Fruit fly (Drosophila melanogaster) whole organism, pupa: ENCODE data around the gene CG34177.

ENCODE experiments used
- CG10348 ChIP-seq: fragments of 200-800 bp; sonication (Bioruptor generic); IDR thresholded peaks from 2 replicates; pipeline ENCODE4 v1.3.6; 2022; ENCODE audit warnings: missing biosample characterization, missing genetic modification characterization
- CG13204 ChIP-seq: fragments of 200-800 bp; sonication (Bioruptor generic); optimal IDR thresholded peaks from 2 replicates; lab custom pipeline; 2018; ENCODE audit warnings: missing biosample characterization, mild to moderate bottlenecking, missing genetic modification characterization, moderate library complexity
- CG15710 ChIP-seq: fragments of 200-800 bp; sonication (Bioruptor generic); optimal IDR thresholded peaks from 2 replicates; lab custom pipeline; 2018; ENCODE audit warnings: missing biosample characterization, mild to moderate bottlenecking, missing genetic modification characterization, moderate library complexity
- CG32121 ChIP-seq: fragments of 200-800 bp; sonication (Bioruptor generic); IDR thresholded peaks from 2 replicates; pipeline ENCODE4 v1.3.6; 2022; ENCODE audit warnings: missing biosample characterization, missing genetic modification characterization
- CG34367 ChIP-seq: fragments of 200-800 bp; sonication (Bioruptor generic); optimal IDR thresholded peaks from 2 replicates; lab custom pipeline; 2018; ENCODE audit warnings: missing biosample characterization, mild to moderate bottlenecking, missing genetic modification characterization
- CG4496 ChIP-seq: fragments of 200-800 bp; sonication (Bioruptor generic); IDR thresholded peaks from 3 replicates; pipeline ENCODE4 v1.3.6; 2022; ENCODE audit warnings: missing biosample characterization, missing genetic modification characterization
- CG8159 ChIP-seq: fragments of 200-800 bp; sonication (Bioruptor generic); optimal IDR thresholded peaks from 3 replicates; lab custom pipeline; 2018; ENCODE audit warnings: missing biosample characterization, mild to moderate bottlenecking, missing genetic modification characterization, moderate library complexity
- CG9948 ChIP-seq: fragments of 200-800 bp; sonication (Bioruptor generic); optimal IDR thresholded peaks from 2 replicates; lab custom pipeline; 2018; ENCODE audit warnings: missing biosample characterization, mild to moderate bottlenecking, missing genetic modification characterization, moderate library complexity
- D1 ChIP-seq: fragments of 200-800 bp; sonication (Bioruptor generic); optimal IDR thresholded peaks from 2 replicates; lab custom pipeline; 2018; ENCODE audit warnings: missing biosample characterization, mild to moderate bottlenecking, missing genetic modification characterization, moderate library complexity
- Pif1A ChIP-seq: fragments of 200-800 bp; sonication (Bioruptor generic); optimal IDR thresholded peaks from 3 replicates; lab custom pipeline; 2016; ENCODE audit warnings: missing biosample characterization, missing genetic modification characterization
- Snoo ChIP-seq: fragments of 200-800 bp; sonication (Bioruptor generic); optimal IDR thresholded peaks from 3 replicates; lab custom pipeline; 2017; ENCODE audit warnings: missing biosample characterization, mild to moderate bottlenecking, missing genetic modification characterization, inconsistent platforms
- fd96Ca ChIP-seq: fragments of 200-800 bp; sonication (Bioruptor generic); IDR thresholded peaks from 3 replicates; pipeline ENCODE4 v1.3.6; 2022; ENCODE audit warnings: missing biosample characterization, missing genetic modification characterization
- gl ChIP-seq: fragments of 200-800 bp; sonication (Bioruptor generic); optimal IDR thresholded peaks from 2 replicates; lab custom pipeline; 2018; ENCODE audit warnings: missing biosample characterization, mild to moderate bottlenecking, missing genetic modification characterization
- rn ChIP-seq: fragments of 200-800 bp; sonication (Bioruptor generic); IDR thresholded peaks from 2 replicates; pipeline ENCODE4 v1.3.6; 2022; ENCODE audit warnings: missing biosample characterization, missing genetic modification characterization

dm6 chr2L:4385387-4386279 is 48.1 kb upstream of the CG34177 start, which contains the start of gene Vps53:
- TF ChIP-seq CG34367 (tag; lab: Kevin White, UChicago) (no peak), CG10348 (no peak), Pif1A (GFP tag; lab: Kevin White, UChicago) (no peak), CG9948 (no peak), fd96Ca (no peak), CG15710 (no peak), CG32121 (GFP tag; lab: Robert Waterston, UW) (no peak), Snoo (tag; lab: Kevin White, UChicago) (no peak), CG8159 (no peak), rn (no peak), CG4496 (GFP tag; lab: Robert Waterston, UW) (no peak), CG13204 (GFP tag; lab: Kevin White, UChicago) (no peak), D1 (no peak), gl (tag; lab: Kevin White, UChicago) (no peak)
